Worm (Caenorhabditis elegans) whole organism, L4 larva: ENCODE results near the gene B0024.11.

ENCODE experiments used
- F10B5.3 ChIP-seq: sonication (generic microtip); optimal IDR thresholded peaks from 2 replicates; lab custom pipeline; 2016; ENCODE audit warnings: mild to moderate bottlenecking, missing genetic modification characterization, missing compliant biosample characterization
- F44E2.7 ChIP-seq: fragments of 200-800 bp; sonication (Bioruptor generic); IDR thresholded peaks from 2 replicates; pipeline ENCODE4 v2.1.2; 2022; ENCODE audit warnings: missing genetic modification characterization, missing compliant biosample characterization
- F49E8.2 ChIP-seq: sonication (generic microtip); optimal IDR thresholded peaks from 2 replicates; lab custom pipeline; 2016; ENCODE audit warnings: missing compliant biosample characterization, mild to moderate bottlenecking, missing genetic modification characterization, borderline replicate concordance
- T26A8.4 ChIP-seq: fragments of 200-800 bp; sonication (Bioruptor generic); IDR thresholded peaks from 2 replicates; pipeline ENCODE4 v1.3.6; 2022; ENCODE audit warnings: missing genetic modification characterization, missing compliant biosample characterization
- Y48G9A.11 ChIP-seq: fragments of 200-800 bp; sonication (Bioruptor generic); IDR thresholded peaks from 2 replicates; pipeline ENCODE4 v1.3.6; 2022; ENCODE audit warnings: missing genetic modification reagents, missing genetic modification characterization, missing compliant biosample characterization
- Y5F2A.4 ChIP-seq: fragments of 200-800 bp; sonication (Bioruptor generic); optimal IDR thresholded peaks from 2 replicates; lab custom pipeline; 2018; ENCODE audit warnings: mild to moderate bottlenecking, missing genetic modification characterization, missing compliant biosample characterization
- ZK337.2 ChIP-seq: fragments of 200-800 bp; sonication (Bioruptor generic); IDR thresholded peaks from 2 replicates; pipeline ENCODE4 v1.3.6; 2022; ENCODE audit warnings: missing genetic modification reagents, missing genetic modification characterization, missing compliant biosample characterization
- ZK546.5 ChIP-seq, 2 experiments: sonication (generic microtip); optimal IDR thresholded peaks; 2 replicates each; lab custom pipeline; 2017; ENCODE audit warnings: missing biosample characterization in 2 of 2, missing genetic modification characterization in 2 of 2
- aha-1 ChIP-seq: fragments of 150-350 bp; peaks from one replicate; lab custom pipeline; 2014; ENCODE audit warnings: missing biosample characterization, missing genetic modification characterization
- attf-4 ChIP-seq: sonication (generic microtip); optimal IDR thresholded peaks from 3 replicates; lab custom pipeline; 2017; ENCODE audit warnings: missing biosample characterization, missing genetic modification characterization
- ceh-44 ChIP-seq: fragments of 200-800 bp; sonication (Bioruptor generic); IDR thresholded peaks from 2 replicates; pipeline ENCODE4 v1.3.6; 2022; ENCODE audit warnings: missing genetic modification reagents, missing genetic modification characterization, missing compliant biosample characterization
- ceh-62 ChIP-seq: sonication (generic microtip); optimal IDR thresholded peaks from 2 replicates; lab custom pipeline; 2017; ENCODE audit warnings: missing biosample characterization, missing genetic modification characterization
- ces-1 ChIP-seq: fragments of 150-350 bp; sonication (generic microtip); optimal IDR thresholded peaks from 4 replicates; lab custom pipeline; 2014; ENCODE audit warnings: missing biosample characterization, missing genetic modification reagents, missing genetic modification characterization
- daf-12 ChIP-seq: fragments of 150-350 bp; optimal IDR thresholded peaks from 2 replicates; lab custom pipeline; 2014; ENCODE audit warnings: missing biosample characterization, missing genetic modification reagents, missing genetic modification characterization
- daf-8 ChIP-seq: fragments of 200-800 bp; sonication (Bioruptor generic); IDR thresholded peaks from 2 replicates; pipeline ENCODE4 v1.3.6; 2022; ENCODE audit warnings: missing genetic modification characterization, missing compliant biosample characterization
- dmd-9 ChIP-seq: fragments of 200-800 bp; sonication (Bioruptor generic); IDR thresholded peaks from 2 replicates; pipeline ENCODE4 v1.3.6; 2022; ENCODE audit warnings: missing genetic modification reagents, missing genetic modification characterization, missing compliant biosample characterization
- dpl-1 ChIP-seq: fragments of 150-350 bp; optimal IDR thresholded peaks from 2 replicates; lab custom pipeline; 2014; ENCODE audit warnings: missing biosample characterization, missing genetic modification reagents, missing genetic modification characterization
- duxl-1 ChIP-seq: sonication (generic microtip); optimal IDR thresholded peaks from 2 replicates; lab custom pipeline; 2016; ENCODE audit warnings: mild to moderate bottlenecking, missing genetic modification characterization, moderate library complexity, missing compliant biosample characterization; ENCODE audit not compliant: poor library complexity
- dve-1 ChIP-seq: sonication (generic microtip); optimal IDR thresholded peaks from 2 replicates; lab custom pipeline; 2017; ENCODE audit warnings: antibody characterized with exemption, mild to moderate bottlenecking, missing genetic modification characterization, missing compliant biosample characterization; ENCODE audit not compliant: insufficient read depth
- egl-43 ChIP-seq: fragments of 200-800 bp; sonication (Bioruptor generic); IDR thresholded peaks from 2 replicates; pipeline ENCODE4 v1.3.6; 2022; ENCODE audit warnings: missing genetic modification reagents, missing genetic modification characterization, missing compliant biosample characterization
- fkh-10 ChIP-seq: fragments of 150-350 bp; optimal IDR thresholded peaks from 2 replicates; lab custom pipeline; 2014; ENCODE audit warnings: missing biosample characterization, missing genetic modification reagents, missing genetic modification characterization
- jun-1 ChIP-seq: fragments of 150-350 bp; optimal IDR thresholded peaks from 2 replicates; lab custom pipeline; 2014; ENCODE audit warnings: missing biosample characterization, missing genetic modification reagents, missing genetic modification characterization
- lin-38 ChIP-seq: fragments of 200-800 bp; sonication (Bioruptor generic); IDR thresholded peaks from 2 replicates; pipeline ENCODE4 v1.3.6; 2022; ENCODE audit warnings: missing genetic modification reagents, missing genetic modification characterization, missing compliant biosample characterization
- lin-39 ChIP-seq: fragments of 150-350 bp; optimal IDR thresholded peaks from 2 replicates; lab custom pipeline; 2014; ENCODE audit warnings: missing biosample characterization, missing genetic modification reagents, missing genetic modification characterization
- lsy-2 ChIP-seq, 2 experiments: fragments of 150-350 bp in 1 of 2; sonication (generic microtip) in 1 of 2; optimal IDR thresholded peaks; 2 replicates each; lab custom pipeline; 2014 to 2017; ENCODE audit warnings: missing biosample characterization in 2 of 2, missing genetic modification characterization in 2 of 2
- nhr-10 ChIP-seq: fragments of 150-350 bp; optimal IDR thresholded peaks from 2 replicates; lab custom pipeline; 2014; ENCODE audit warnings: missing biosample characterization, missing genetic modification characterization
- nhr-11 ChIP-seq: fragments of 150-350 bp; optimal IDR thresholded peaks from 2 replicates; lab custom pipeline; 2014; ENCODE audit warnings: missing biosample characterization, missing genetic modification characterization
- nhr-237 ChIP-seq: sonication (generic microtip); optimal IDR thresholded peaks from 2 replicates; lab custom pipeline; 2017; ENCODE audit warnings: missing biosample characterization, missing genetic modification characterization
- nhr-28 ChIP-seq: fragments of 150-350 bp; optimal IDR thresholded peaks from 2 replicates; lab custom pipeline; 2014; ENCODE audit warnings: missing biosample characterization, missing genetic modification characterization
- nhr-41 ChIP-seq: fragments of 200-800 bp; sonication (Bioruptor generic); IDR thresholded peaks from 2 replicates; pipeline ENCODE4 v1.3.6; 2022; ENCODE audit warnings: missing genetic modification reagents, missing genetic modification characterization, missing compliant biosample characterization
- nhr-42 ChIP-seq: fragments of 200-800 bp; sonication (Bioruptor generic); IDR thresholded peaks from 2 replicates; pipeline ENCODE4 v1.3.6; 2022; ENCODE audit warnings: missing genetic modification characterization, missing compliant biosample characterization
- nhr-76 ChIP-seq: fragments of 150-350 bp; optimal IDR thresholded peaks from 2 replicates; lab custom pipeline; 2014; ENCODE audit warnings: missing biosample characterization, missing genetic modification characterization
- pha-4 ChIP-seq, 2 experiments: fragments of 150-350 bp in 1 of 2; fragments of 200-800 bp in 1 of 2; sonication (Bioruptor generic) in 1 of 2; IDR thresholded peaks in 1 of 2; optimal IDR thresholded peaks in 1 of 2; 2 replicates each; pipeline versions ENCODE4 v1.3.6 to Lab custom; 2014 to 2022; ENCODE audit warnings: missing genetic modification characterization in 2 of 2, missing genetic modification reagents in 2 of 2, missing biosample characterization in 1 of 2, missing compliant biosample characterization in 1 of 2
- php-3 ChIP-seq: fragments of 200-800 bp; sonication (Bioruptor generic); IDR thresholded peaks from 2 replicates; pipeline ENCODE4 v1.3.6; 2022; ENCODE audit warnings: missing genetic modification reagents, missing genetic modification characterization, missing compliant biosample characterization
- rbr-2 ChIP-seq: sonication (generic microtip); optimal IDR thresholded peaks from 2 replicates; lab custom pipeline; 2016; ENCODE audit warnings: missing genotype, missing genetic modification characterization, missing compliant biosample characterization
- saeg-2 ChIP-seq: fragments of 200-800 bp; sonication (Bioruptor generic); IDR thresholded peaks from 2 replicates; pipeline ENCODE4 v1.3.6; 2022; ENCODE audit warnings: missing genetic modification reagents, missing genetic modification characterization, missing compliant biosample characterization
- set-16 ChIP-seq: fragments of 200-800 bp; sonication (Bioruptor generic); IDR thresholded peaks from 2 replicates; pipeline ENCODE4 v1.3.6; 2022; ENCODE audit warnings: missing genetic modification reagents, missing genetic modification characterization, missing compliant biosample characterization
- snpc-4 ChIP-seq: fragments of 150-350 bp; optimal IDR thresholded peaks from 2 replicates; lab custom pipeline; 2014; ENCODE audit warnings: missing biosample characterization, missing genetic modification characterization
- unc-130 ChIP-seq: sonication (generic microtip); optimal IDR thresholded peaks from 2 replicates; lab custom pipeline; 2016; ENCODE audit warnings: missing genetic modification reagents, missing genetic modification characterization, missing compliant biosample characterization
- vab-7 ChIP-seq: fragments of 200-800 bp; sonication (Bioruptor generic); IDR thresholded peaks from 2 replicates; pipeline ENCODE4 v1.3.6; 2022; ENCODE audit warnings: missing genetic modification reagents, missing genetic modification characterization, missing compliant biosample characterization
- zag-1 ChIP-seq: fragments of 150-350 bp; optimal IDR thresholded peaks from 2 replicates; lab custom pipeline; 2014; ENCODE audit warnings: missing biosample characterization, missing genetic modification characterization
- zfp-2 ChIP-seq: sonication (generic microtip); optimal IDR thresholded peaks from 2 replicates; lab custom pipeline; 2016; ENCODE audit warnings: mild to moderate bottlenecking, missing genetic modification characterization, missing compliant biosample characterization
- zfp-3 ChIP-seq: fragments of 200-800 bp; sonication (Bioruptor generic); conservative IDR thresholded peaks from 2 replicates; pipeline ENCODE4 v1.3.6; 2022; ENCODE audit warnings: missing genetic modification reagents, missing genetic modification characterization, missing compliant biosample characterization
- ztf-11 ChIP-seq: fragments of 150-350 bp; optimal IDR thresholded peaks from 2 replicates; lab custom pipeline; 2014; ENCODE audit warnings: missing biosample characterization, missing genetic modification characterization
- ztf-7 ChIP-seq: fragments of 150-350 bp; optimal IDR thresholded peaks from 2 replicates; lab custom pipeline; 2014; ENCODE audit warnings: missing biosample characterization, missing genetic modification characterization

The B0024.11 gene

DNA sequence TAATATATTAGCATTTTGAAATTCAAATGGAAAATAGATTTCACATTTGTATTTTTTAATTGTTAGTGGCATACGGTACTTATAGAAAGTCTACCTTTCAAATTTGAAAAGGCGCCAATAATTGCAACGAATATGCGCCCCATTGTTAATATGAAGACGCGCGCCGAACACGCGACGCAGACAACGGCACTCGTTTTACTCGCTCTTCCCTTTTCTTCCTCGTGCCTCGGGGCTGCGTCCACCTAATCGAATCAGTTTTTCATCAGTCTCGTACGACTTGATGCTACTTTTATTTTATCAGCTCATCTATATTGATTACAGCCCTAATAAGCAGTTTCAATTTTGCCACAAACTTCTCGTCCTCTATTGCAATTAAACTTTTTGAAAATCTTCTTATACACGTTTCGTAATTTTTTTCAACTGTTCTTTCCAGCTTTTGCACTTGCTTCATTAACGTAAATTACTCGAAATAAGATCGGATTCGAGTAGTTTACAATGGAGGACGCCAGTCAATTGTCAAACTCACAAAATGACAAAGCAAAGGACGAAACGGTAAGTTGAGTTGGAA is 42.6 kb upstream of the B0024.11 start, which contains the start of gene cash-1 (continued):
- TF ChIP-seq F44E2.7 (GFP tag; lab: Robert Waterston, UW) (no peak), lin-38 (GFP tag; lab: Robert Waterston, UW) (peak; percentile 89), ces-1 (peak; percentile 65), snpc-4 (tag; lab: Kevin White, UChicago) (no peak), ZK337.2 (GFP tag; lab: Robert Waterston, UW) (no peak), zfp-2 (tag; lab: Kevin White, UChicago) (no peak), jun-1 (tag; lab: Kevin White, UChicago) (no peak), egl-43 (GFP tag; lab: Robert Waterston, UW) (0 out of 2 replicates have a peak, but pooled peaks have one; percentile 21), nhr-28 (tag; lab: Kevin White, UChicago) (peak; percentile 38), zfp-3 (no peak), nhr-237 (tag; lab: Kevin White, UChicago) (no peak), nhr-42 (GFP tag; lab: Robert Waterston, UW) (no peak), duxl-1 (no peak), pha-4 (GFP tag; IDR thresholded peaks at IDR 0.05; lab: Robert Waterston, UW) (no peak), pha-4 (tag; optimal IDR thresholded peaks at IDR 0.05; lab: Kevin White, UChicago) (no peak), daf-8 (GFP tag; lab: Robert Waterston, UW) (no peak), F49E8.2 (tag; lab: Kevin White, UChicago) (no peak), dpl-1 (GFP tag; lab: Kevin White, UChicago) (peak; percentile 81), fkh-10 (GFP tag; lab: Kevin White, UChicago) (peak; percentile 6), nhr-41 (no peak), F10B5.3 (tag; lab: Kevin White, UChicago) (no peak), daf-12 (tag; lab: Kevin White, UChicago) (no peak), T26A8.4 (GFP tag; lab: Robert Waterston, UW) (no peak), nhr-76 (tag; lab: Kevin White, UChicago) (no peak), lin-39 (no peak), nhr-11 (tag; lab: Kevin White, UChicago) (no peak), Y5F2A.4 (GFP tag; lab: Kevin White, UChicago) (no peak), ztf-11 (tag; lab: Kevin White, UChicago) (no peak), saeg-2 (GFP tag; lab: Robert Waterston, UW) (no peak), set-16 (GFP tag; lab: Robert Waterston, UW) (no peak), attf-4 (tag; lab: Kevin White, UChicago) (no peak), php-3 (no peak), Y48G9A.11 (GFP tag; lab: Robert Waterston, UW) (no peak), ztf-7 (tag; lab: Kevin White, UChicago) (peak; percentile 13), dve-1 (tag; lab: Kevin White, UChicago) (peak; percentile 80), lsy-2 (tag; optimal IDR thresholded peaks at IDR 0.05; lab: Kevin White, UChicago) (peak in 1 of 2 experiments; percentile 72)

DNA sequence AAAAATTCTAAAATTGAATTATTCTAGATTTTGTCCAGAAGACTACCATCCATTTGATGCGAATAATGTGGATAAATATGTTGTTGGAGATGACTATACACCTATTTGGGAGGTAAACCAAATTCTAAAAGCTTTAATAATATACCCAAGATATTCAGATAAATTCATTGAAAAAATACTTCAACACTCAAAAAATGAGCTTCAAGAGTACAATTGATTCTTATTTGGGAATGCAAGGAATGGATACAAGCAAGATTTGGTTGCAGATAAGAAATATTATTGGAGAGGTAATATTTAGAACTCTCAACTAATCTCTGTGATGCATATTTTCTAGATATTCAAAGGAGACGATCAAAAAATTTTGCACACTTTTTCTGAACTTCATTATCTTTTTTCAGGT is 40.9 kb upstream of the B0024.11 start:
- TF ChIP-seq unc-130 (GFP tag; lab: Kevin White, UChicago), result no peak
- peak; percentile 96 for TF ChIP-seq aha-1 (tag; lab: Kevin White, UChicago)

ce11 chrV:10358238-10358637 is 38.9 kb upstream of the B0024.11 start, which contains the start of gene ttll-15:
ttll-15 (plus strand) TSS chrV:10358538.
- TF ChIP-seq ceh-62 (tag; lab: Kevin White, UChicago) (no peak), nhr-42 (GFP tag; lab: Robert Waterston, UW) (no peak), dmd-9 (GFP tag; lab: Robert Waterston, UW) (no peak), ZK546.5 (tag; optimal IDR thresholded peaks at IDR 0.05; lab: Kevin White, UChicago) (no peak), zag-1 (tag; lab: Kevin White, UChicago) (no peak), nhr-10 (no peak), ZK337.2 (GFP tag; lab: Robert Waterston, UW) (no peak), nhr-237 (tag; lab: Kevin White, UChicago) (no peak), snpc-4 (tag; lab: Kevin White, UChicago) (no peak), jun-1 (tag; lab: Kevin White, UChicago) (no peak), rbr-2 (tag; lab: Kevin White, UChicago) (no peak), zfp-2 (tag; lab: Kevin White, UChicago) (no peak), ztf-11 (tag; lab: Kevin White, UChicago) (no peak), vab-7 (GFP tag; lab: Robert Waterston, UW) (no peak), ceh-44 (GFP tag; lab: Robert Waterston, UW) (no peak), F44E2.7 (GFP tag; lab: Robert Waterston, UW) (no peak)
